Worm (Caenorhabditis elegans) whole organism, young adult: ENCODE data around the gene rab-7.

Source experiments
- F33H1.4 ChIP-seq: fragments of 200-800 bp; sonication (Bioruptor generic); IDR thresholded peaks from 2 replicates; pipeline ENCODE4 v1.3.6; 2022; ENCODE audit warnings: missing genetic modification reagents, missing genetic modification characterization, missing compliant biosample characterization
- F37B4.10 ChIP-seq: fragments of 200-800 bp; sonication (Bioruptor generic); IDR thresholded peaks from 2 replicates; pipeline ENCODE4 v1.3.6; 2022; ENCODE audit warnings: missing genetic modification characterization, missing compliant biosample characterization
- F52B5.7 ChIP-seq: sonication (generic microtip); optimal IDR thresholded peaks from 2 replicates; lab custom pipeline; 2016; ENCODE audit warnings: mild to moderate bottlenecking, missing genetic modification characterization, missing compliant biosample characterization
- K11D2.4 ChIP-seq: fragments of 200-800 bp; sonication (Bioruptor generic); IDR thresholded peaks from 2 replicates; pipeline ENCODE4 v1.3.6; 2022; ENCODE audit warnings: missing genetic modification reagents, missing genetic modification characterization, missing compliant biosample characterization
- K12H6.12 ChIP-seq: fragments of 200-800 bp; sonication (Bioruptor generic); optimal IDR thresholded peaks from 2 replicates; lab custom pipeline; 2018; ENCODE audit warnings: mild to moderate bottlenecking, missing genetic modification characterization, missing compliant biosample characterization
- T26A5.8 ChIP-seq: sonication (generic microtip); optimal IDR thresholded peaks from 2 replicates; lab custom pipeline; 2016; ENCODE audit warnings: missing genetic modification characterization, missing compliant biosample characterization
- Y53G8AR.9 ChIP-seq: fragments of 200-800 bp; sonication (Bioruptor generic); conservative IDR thresholded peaks from 2 replicates; pipeline ENCODE4 v1.3.6; 2022; ENCODE audit warnings: missing genetic modification reagents, missing genetic modification characterization, missing compliant biosample characterization
- Y56A3A.18 ChIP-seq: fragments of 200-800 bp; sonication (Bioruptor generic); IDR thresholded peaks from 2 replicates; pipeline ENCODE4 v1.3.6; 2022; ENCODE audit warnings: missing genetic modification reagents, missing genetic modification characterization, missing compliant biosample characterization
- Y79H2A.3 ChIP-seq: fragments of 200-800 bp; sonication (Bioruptor generic); conservative IDR thresholded peaks from 2 replicates; pipeline ENCODE4 v1.3.6; 2022; ENCODE audit warnings: missing genetic modification reagents, missing genetic modification characterization, missing compliant biosample characterization
- ama-1 ChIP-seq, 3 experiments: fragments of 150-350 bp in 1 of 3; sonication (generic microtip) in 2 of 3; optimal IDR thresholded peaks; 2 replicates each; lab custom pipeline; 2014 to 2018; ENCODE audit warnings: missing biosample characterization in 2 of 3, missing genetic modification characterization in 2 of 3, missing genetic modification reagents in 2 of 3
- athp-1 ChIP-seq: sonication (generic microtip); optimal IDR thresholded peaks from 2 replicates; lab custom pipeline; 2017; ENCODE audit warnings: mild to moderate bottlenecking, missing genetic modification characterization, missing compliant biosample characterization
- attf-5 ChIP-seq: fragments of 200-800 bp; sonication (Bioruptor generic); optimal IDR thresholded peaks from 2 replicates; lab custom pipeline; 2018; ENCODE audit warnings: mild to moderate bottlenecking, missing genetic modification characterization, missing compliant biosample characterization
- cebp-1 ChIP-seq, 2 experiments: fragments of 200-800 bp in 1 of 2; sonication (Bioruptor generic) in 1 of 2; sonication (generic microtip) in 1 of 2; IDR thresholded peaks in 1 of 2; optimal IDR thresholded peaks in 1 of 2; 2 replicates each; pipeline versions ENCODE4 v1.3.6 to Lab custom; 2017 to 2022; ENCODE audit warnings: missing compliant biosample characterization in 2 of 2, missing genetic modification characterization in 2 of 2, mild to moderate bottlenecking in 1 of 2, missing genetic modification reagents in 1 of 2, moderate library complexity in 1 of 2
- ceh-91 ChIP-seq: fragments of 200-800 bp; sonication (Bioruptor generic); IDR thresholded peaks from 2 replicates; pipeline ENCODE4 v1.3.6; 2022; ENCODE audit warnings: missing genetic modification reagents, missing genetic modification characterization, missing compliant biosample characterization
- die-1 ChIP-seq: sonication (generic microtip); optimal IDR thresholded peaks from 2 replicates; lab custom pipeline; 2016; ENCODE audit warnings: missing genotype, mild to moderate bottlenecking, missing genetic modification characterization, missing compliant biosample characterization
- dox-1 ChIP-seq: fragments of 200-800 bp; sonication (Bioruptor generic); IDR thresholded peaks from 2 replicates; pipeline ENCODE4 v1.3.6; 2022; ENCODE audit warnings: missing genetic modification reagents, missing genetic modification characterization, missing compliant biosample characterization
- egl-18 ChIP-seq: fragments of 200-800 bp; sonication (Bioruptor generic); IDR thresholded peaks from 2 replicates; pipeline ENCODE4 v1.3.6; 2022; ENCODE audit warnings: missing genetic modification reagents, missing genetic modification characterization, missing compliant biosample characterization
- egl-44 ChIP-seq: fragments of 200-800 bp; sonication (Bioruptor generic); IDR thresholded peaks from 2 replicates; pipeline ENCODE4 v1.3.6; 2022; ENCODE audit warnings: missing genetic modification reagents, missing genetic modification characterization, missing compliant biosample characterization
- him-1 ChIP-seq: sonication (generic microtip); optimal IDR thresholded peaks from 2 replicates; lab custom pipeline; 2016; ENCODE audit warnings: missing genotype, missing genetic modification reagents, missing genetic modification characterization, missing compliant biosample characterization
- hmg-20 ChIP-seq: fragments of 200-800 bp; sonication (Bioruptor generic); IDR thresholded peaks from 2 replicates; pipeline ENCODE4 v1.3.6; 2022; ENCODE audit warnings: missing genetic modification reagents, missing genetic modification characterization, missing compliant biosample characterization
- hrde-1 ChIP-seq: sonication (generic microtip); optimal IDR thresholded peaks from 2 replicates; lab custom pipeline; 2016; ENCODE audit warnings: missing genetic modification characterization, mild to moderate bottlenecking, missing compliant biosample characterization, moderate library complexity, missing genotype, missing genetic modification reagents, borderline replicate concordance
- madf-3 ChIP-seq: fragments of 200-800 bp; sonication (Bioruptor generic); IDR thresholded peaks from 2 replicates; pipeline ENCODE4 v1.3.6; 2022; ENCODE audit warnings: missing genetic modification reagents, missing genetic modification characterization, missing compliant biosample characterization
- madf-6 ChIP-seq: fragments of 200-800 bp; sonication (Bioruptor generic); IDR thresholded peaks from 2 replicates; pipeline ENCODE4 v1.3.6; 2022; ENCODE audit warnings: missing genetic modification reagents, missing genetic modification characterization, missing compliant biosample characterization
- nfya-2 ChIP-seq: fragments of 200-800 bp; sonication (Bioruptor generic); IDR thresholded peaks from 2 replicates; pipeline ENCODE4 v1.3.6; 2022; ENCODE audit warnings: missing genetic modification reagents, missing genetic modification characterization, missing compliant biosample characterization
- nfyb-1 ChIP-seq: fragments of 200-800 bp; sonication (Bioruptor generic); IDR thresholded peaks from 2 replicates; pipeline ENCODE4 v1.3.6; 2022; ENCODE audit warnings: missing genetic modification reagents, missing genetic modification characterization, missing compliant biosample characterization
- pbrm-1 ChIP-seq: fragments of 200-800 bp; sonication (Bioruptor generic); IDR thresholded peaks from 2 replicates; pipeline ENCODE4 v1.3.6; 2022; ENCODE audit warnings: missing genetic modification reagents, missing genetic modification characterization, missing compliant biosample characterization
- repo-1 ChIP-seq: sonication (generic microtip); optimal IDR thresholded peaks from 2 replicates; lab custom pipeline; 2017; ENCODE audit warnings: mild to moderate bottlenecking, missing genetic modification characterization, missing compliant biosample characterization
- rpc-1 ChIP-seq, 2 experiments: fragments of 150-350 bp in 1 of 2; sonication (generic microtip) in 1 of 2; optimal IDR thresholded peaks; 2 replicates each; lab custom pipeline; 2014 to 2018; ENCODE audit warnings: missing biosample characterization in 1 of 2, missing genetic modification characterization in 1 of 2, missing genetic modification reagents in 1 of 2, missing genotype in 1 of 2
- sea-2 ChIP-seq: fragments of 200-800 bp; sonication (Bioruptor generic); IDR thresholded peaks from 2 replicates; pipeline ENCODE4 v1.3.6; 2022; ENCODE audit warnings: missing genetic modification characterization, missing compliant biosample characterization
- snpc-4 ChIP-seq, 5 experiments: fragments of 150-350 bp in 1 of 5; sonication (generic microtip) in 4 of 5; optimal IDR thresholded peaks; 2 replicates each; lab custom pipeline; 2014 to 2018; ENCODE audit warnings: missing genetic modification characterization in 5 of 5, missing biosample characterization in 3 of 5, antibody characterized with exemption in 2 of 5, mild to moderate bottlenecking in 2 of 5, missing compliant biosample characterization in 2 of 5, missing genotype in 2 of 5, moderate library complexity in 2 of 5, missing genetic modification reagents in 1 of 5
- tlf-1 ChIP-seq: fragments of 200-800 bp; sonication (Bioruptor generic); optimal IDR thresholded peaks from 2 replicates; lab custom pipeline; 2018; ENCODE audit warnings: mild to moderate bottlenecking, missing genetic modification characterization, missing compliant biosample characterization
- xnd-1 ChIP-seq: sonication (generic microtip); optimal IDR thresholded peaks from 2 replicates; lab custom pipeline; 2016; ENCODE audit warnings: missing genotype, missing genetic modification reagents, missing genetic modification characterization, missing compliant biosample characterization
- zfh-2 ChIP-seq: fragments of 200-800 bp; sonication (Bioruptor generic); conservative IDR thresholded peaks from 2 replicates; pipeline ENCODE4 v1.3.6; 2022; ENCODE audit warnings: missing genetic modification reagents, missing genetic modification characterization, missing compliant biosample characterization
- zim-3 ChIP-seq: sonication (generic microtip); optimal IDR thresholded peaks from 2 replicates; lab custom pipeline; 2017; ENCODE audit warnings: mild to moderate bottlenecking, missing genetic modification characterization, moderate library complexity, missing compliant biosample characterization
- ztf-18 ChIP-seq: sonication (generic microtip); optimal IDR thresholded peaks from 2 replicates; lab custom pipeline; 2016; ENCODE audit warnings: missing genotype, mild to moderate bottlenecking, missing genetic modification characterization, missing compliant biosample characterization
- ztf-28 ChIP-seq: fragments of 200-800 bp; sonication (Bioruptor generic); IDR thresholded peaks from 2 replicates; pipeline ENCODE4 v1.3.6; 2022; ENCODE audit warnings: missing genetic modification reagents, missing genetic modification characterization, missing compliant biosample characterization

rab-7 gene

DNA sequence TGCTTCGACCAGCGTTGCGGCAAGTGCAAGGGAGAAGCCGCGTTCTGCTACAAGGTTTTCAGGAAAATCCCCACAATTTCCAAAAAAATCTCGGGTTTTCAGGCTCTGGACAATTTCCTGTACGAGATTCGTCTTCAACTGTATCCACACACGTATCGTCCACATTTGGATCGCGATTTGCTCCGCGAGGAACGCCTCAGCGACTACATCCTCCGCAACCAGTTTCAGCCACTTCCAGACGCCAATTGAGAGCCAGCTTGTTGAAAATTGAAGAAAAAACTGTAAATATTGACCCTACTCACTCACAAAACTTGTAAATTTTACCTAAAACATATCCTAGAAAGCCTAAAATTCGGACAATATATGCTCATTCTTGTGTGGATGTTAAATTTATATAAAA is 1.9 kb downstream of the rab-7 start:
- TF ChIP-seq tlf-1 (no peak), madf-3 (0 out of 2 replicates have a peak, but pooled peaks have one; percentile 15), hrde-1 (tag; lab: Kevin White, UChicago) (peak; percentile 1), sea-2 (GFP tag; lab: Robert Waterston, UW) (no peak), Y79H2A.3 (GFP tag; lab: Robert Waterston, UW) (0 out of 2 replicates have a peak, but pooled peaks have one; percentile 36), hmg-20 (no peak), ama-1 (optimal IDR thresholded peaks at IDR 0.05; lab: Kevin White, UChicago) (peak; percentile 30), ama-1 (GFP tag; optimal IDR thresholded peaks at IDR 0.05; lab: Kevin White, UChicago) (no peak), zfh-2 (0 out of 2 replicates have a peak, but pooled peaks have one; percentile 23), nfya-2 (GFP tag; lab: Robert Waterston, UW) (0 out of 2 replicates have a peak, but pooled peaks have one; percentile 64), madf-6 (0 out of 2 replicates have a peak, but pooled peaks have one; percentile 8), pbrm-1 (GFP tag; lab: Robert Waterston, UW) (0 out of 2 replicates have a peak, but pooled peaks have one; percentile 39), cebp-1 (GFP tag; IDR thresholded peaks at IDR 0.05; lab: Robert Waterston, UW) (no peak), cebp-1 (tag; optimal IDR thresholded peaks at IDR 0.05; lab: Kevin White, UChicago) (peak; percentile 15), F52B5.7 (tag; lab: Kevin White, UChicago) (peak; percentile 37), K11D2.4 (peak; percentile 12; the same call in 1 of the 2 replicates), rpc-1 (optimal IDR thresholded peaks at IDR 0.05; lab: Kevin White, UChicago) (no peak), rpc-1 (tag; optimal IDR thresholded peaks at IDR 0.05; lab: Kevin White, UChicago) (no peak), ztf-28 (no peak), xnd-1 (tag; lab: Kevin White, UChicago) (no peak), F37B4.10 (GFP tag; lab: Robert Waterston, UW) (no peak), athp-1 (tag; lab: Kevin White, UChicago) (peak; percentile 35), K12H6.12 (no peak), ztf-18 (tag; lab: Kevin White, UChicago) (no peak), dox-1 (GFP tag; lab: Robert Waterston, UW) (peak; percentile 20; the same call in 1 of the 2 replicates), repo-1 (tag; lab: Kevin White, UChicago) (no peak), Y56A3A.18 (GFP tag; lab: Robert Waterston, UW) (0 out of 2 replicates have a peak, but pooled peaks have one; percentile 61), zim-3 (tag; lab: Kevin White, UChicago) (no peak), egl-44 (GFP tag; lab: Robert Waterston, UW) (0 out of 2 replicates have a peak, but pooled peaks have one; percentile 37), him-1 (tag; lab: Kevin White, UChicago) (no peak), egl-18 (no peak), snpc-4 (GFP tag; optimal IDR thresholded peaks at IDR 0.05; lab: Kevin White, UChicago) (no peak), snpc-4 (tag; optimal IDR thresholded peaks at IDR 0.05; lab: Kevin White, UChicago) (no peak), die-1 (tag; lab: Kevin White, UChicago) (peak; percentile 5), F33H1.4 (GFP tag; lab: Robert Waterston, UW) (0 out of 2 replicates have a peak, but pooled peaks have one; percentile 9), T26A5.8 (no peak), nfyb-1 (GFP tag; lab: Robert Waterston, UW) (peak; percentile 60), attf-5 (GFP tag; lab: Kevin White, UChicago) (peak; percentile 42), ceh-91 (GFP tag; lab: Robert Waterston, UW) (0 out of 2 replicates have a peak, but pooled peaks have one; percentile 29), Y53G8AR.9 (GFP tag; lab: Robert Waterston, UW) (0 out of 2 replicates have a peak, but pooled peaks have one; percentile 60)
- TF ChIP-seq, all 124 proteins: peak for 21
